Fruit fly (Drosophila melanogaster): ENCODE measurements around the gene Pfdn6.

dm6 chr3L:19896280-19896891 is 27.1 kb upstream of the Pfdn6 start:
- TF ChIP-seq usp (GFP tag; optimal IDR thresholded peaks at IDR 0.05) (no peak), pan (optimal IDR thresholded peaks at IDR 0.05) (no peak), psq (optimal IDR thresholded peaks at IDR 0.05) (no peak), Dll (optimal IDR thresholded peaks at IDR 0.05) (peak; percentile 27), CG8478 (optimal IDR thresholded peaks at IDR 0.05) (no peak), EcR (GFP tag; optimal IDR thresholded peaks at IDR 0.05) (no peak)

Measured in whole organism.